Worm (Caenorhabditis elegans) whole organism, early embryonic: ENCODE data around the gene srsx-15.

Source experiments
- F13C5.2 ChIP-seq: sonication (generic microtip); optimal IDR thresholded peaks from 2 replicates; lab custom pipeline; 2017; ENCODE audit warnings: mild to moderate bottlenecking, missing genetic modification characterization, inconsistent platforms, missing compliant biosample characterization
- aly-1 ChIP-seq: sonication (generic microtip); optimal IDR thresholded peaks from 2 replicates; lab custom pipeline; 2016; ENCODE audit warnings: missing genetic modification characterization, missing compliant biosample characterization
- ama-1 ChIP-seq: fragments of 150-350 bp; optimal IDR thresholded peaks from 2 replicates; lab custom pipeline; 2014
- ceh-13 ChIP-seq: fragments of 200-800 bp; sonication (Bioruptor generic); optimal IDR thresholded peaks from 2 replicates; lab custom pipeline; 2018; ENCODE audit warnings: mild to moderate bottlenecking, missing genetic modification characterization, missing compliant biosample characterization
- ceh-36 ChIP-seq: sonication (generic microtip); optimal IDR thresholded peaks from 2 replicates; lab custom pipeline; 2016; ENCODE audit warnings: missing genetic modification characterization, inconsistent platforms, missing compliant biosample characterization
- flt-1 ChIP-seq: fragments of 200-800 bp; sonication (Bioruptor generic); IDR thresholded peaks from 2 replicates; pipeline ENCODE4 v1.3.6; 2022; ENCODE audit warnings: missing genetic modification characterization, missing compliant biosample characterization
- hnd-1 ChIP-seq: sonication (generic microtip); optimal IDR thresholded peaks from 2 replicates; lab custom pipeline; 2016; ENCODE audit warnings: missing genetic modification characterization, missing compliant biosample characterization
- sea-1 ChIP-seq: fragments of 200-800 bp; sonication (Bioruptor generic); conservative IDR thresholded peaks from 2 replicates; pipeline ENCODE4 v1.3.6; 2022; ENCODE audit warnings: missing genetic modification characterization, missing compliant biosample characterization
- tbx-11 ChIP-seq: fragments of 200-800 bp; sonication (Bioruptor generic); IDR thresholded peaks from 2 replicates; pipeline ENCODE4 v1.3.6; 2022; ENCODE audit warnings: missing genetic modification characterization, missing compliant biosample characterization
- tbx-37 ChIP-seq: fragments of 200-800 bp; sonication (Bioruptor generic); conservative IDR thresholded peaks from 2 replicates; pipeline ENCODE4 v1.3.6; 2022; ENCODE audit warnings: missing genetic modification reagents, missing genetic modification characterization, missing compliant biosample characterization

DNA sequence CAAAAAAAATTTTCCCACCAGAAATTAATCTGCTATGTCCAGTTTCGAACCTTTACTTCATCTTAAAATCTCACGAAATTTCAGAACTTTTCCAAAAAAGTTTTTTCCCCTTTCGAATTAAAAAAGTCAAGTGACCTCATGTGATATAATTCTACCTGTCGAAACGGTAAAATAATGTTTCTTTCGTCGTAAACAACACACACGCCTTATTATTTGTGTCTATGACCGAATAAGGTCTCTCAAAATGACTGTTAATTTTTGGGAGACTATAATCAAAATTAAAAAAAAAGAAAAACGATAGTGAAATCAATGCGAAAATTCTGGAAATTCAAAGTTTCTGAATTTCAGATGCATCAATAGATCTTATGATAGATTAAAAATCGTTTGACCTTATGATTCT is 40.4 kb downstream of the srsx-15 start:
- TF ChIP-seq flt-1 (GFP tag; lab: Robert Waterston, UW) (no peak), ama-1 (lab: Kevin White, UChicago) (no peak), tbx-11 (no peak), F13C5.2 (tag; lab: Kevin White, UChicago) (no peak), ceh-36 (tag; lab: Kevin White, UChicago) (no peak), hnd-1 (tag; lab: Kevin White, UChicago) (no peak), ceh-13 (GFP tag; lab: Kevin White, UChicago) (no peak), sea-1 (no peak), aly-1 (tag; lab: Kevin White, UChicago) (no peak), tbx-37 (GFP tag; lab: Robert Waterston, UW) (no peak)
